Worm (Caenorhabditis elegans): ENCODE measurements around the gene adss-1.

- TF ChIP-seq ets-4 (GFP tag; optimal IDR thresholded peaks at IDR 0.05) (no peak), nhr-120 (GFP tag; IDR thresholded peaks at IDR 0.05) (no peak), ama-1 (optimal IDR thresholded peaks at IDR 0.05) (no peak), ama-1 (GFP tag; optimal IDR thresholded peaks at IDR 0.05) (no peak)
These were observed 21.4 kb upstream of the adss-1 start, which contains the start of gene abhd-5.2 for ce11 chrV:4844591-4844990.
